Fruit fly (Drosophila melanogaster) whole organism, pupa: ENCODE results near the gene witty.

Experiments
- CG10348 ChIP-seq: fragments of 200-800 bp; sonication (Bioruptor generic); IDR thresholded peaks from 2 replicates; pipeline ENCODE4 v1.3.6; 2022; ENCODE audit warnings: missing biosample characterization, missing genetic modification characterization
- CG12605 ChIP-seq: fragments of 200-800 bp; sonication (Bioruptor generic); IDR thresholded peaks from 2 replicates; pipeline ENCODE4 v1.3.6; 2022; ENCODE audit warnings: missing biosample characterization, missing genetic modification characterization
- CG13204 ChIP-seq: fragments of 200-800 bp; sonication (Bioruptor generic); optimal IDR thresholded peaks from 2 replicates; lab custom pipeline; 2018; ENCODE audit warnings: missing biosample characterization, mild to moderate bottlenecking, missing genetic modification characterization, moderate library complexity
- CG14655 ChIP-seq: fragments of 200-800 bp; sonication (Bioruptor generic); optimal IDR thresholded peaks from 3 replicates; lab custom pipeline; 2017; ENCODE audit warnings: mild to moderate bottlenecking, missing biosample characterization, missing genetic modification reagents, missing genetic modification characterization
- CG15710 ChIP-seq: fragments of 200-800 bp; sonication (Bioruptor generic); optimal IDR thresholded peaks from 2 replicates; lab custom pipeline; 2018; ENCODE audit warnings: missing biosample characterization, mild to moderate bottlenecking, missing genetic modification characterization, moderate library complexity
- CG17806 ChIP-seq: fragments of 200-800 bp; sonication (Bioruptor generic); optimal IDR thresholded peaks from 2 replicates; lab custom pipeline; 2018; ENCODE audit warnings: missing biosample characterization, mild to moderate bottlenecking, missing genetic modification characterization, moderate library complexity
- CG32121 ChIP-seq: fragments of 200-800 bp; sonication (Bioruptor generic); IDR thresholded peaks from 2 replicates; pipeline ENCODE4 v1.3.6; 2022; ENCODE audit warnings: missing biosample characterization, missing genetic modification characterization
- CG34367 ChIP-seq: fragments of 200-800 bp; sonication (Bioruptor generic); optimal IDR thresholded peaks from 2 replicates; lab custom pipeline; 2018; ENCODE audit warnings: missing biosample characterization, mild to moderate bottlenecking, missing genetic modification characterization
- CG4496 ChIP-seq: fragments of 200-800 bp; sonication (Bioruptor generic); IDR thresholded peaks from 3 replicates; pipeline ENCODE4 v1.3.6; 2022; ENCODE audit warnings: missing biosample characterization, missing genetic modification characterization
- CG8159 ChIP-seq: fragments of 200-800 bp; sonication (Bioruptor generic); optimal IDR thresholded peaks from 3 replicates; lab custom pipeline; 2018; ENCODE audit warnings: missing biosample characterization, mild to moderate bottlenecking, missing genetic modification characterization, moderate library complexity
- CG8301 ChIP-seq: fragments of 200-800 bp; sonication (Bioruptor generic); optimal IDR thresholded peaks from 2 replicates; lab custom pipeline; 2018; ENCODE audit warnings: missing biosample characterization, mild to moderate bottlenecking, missing genetic modification characterization
- CG9948 ChIP-seq: fragments of 200-800 bp; sonication (Bioruptor generic); optimal IDR thresholded peaks from 2 replicates; lab custom pipeline; 2018; ENCODE audit warnings: missing biosample characterization, mild to moderate bottlenecking, missing genetic modification characterization, moderate library complexity
- D1 ChIP-seq: fragments of 200-800 bp; sonication (Bioruptor generic); optimal IDR thresholded peaks from 2 replicates; lab custom pipeline; 2018; ENCODE audit warnings: missing biosample characterization, mild to moderate bottlenecking, missing genetic modification characterization, moderate library complexity
- EcR ChIP-seq: fragments of 200-800 bp; sonication (Bioruptor generic); optimal IDR thresholded peaks from 3 replicates; lab custom pipeline; 2019; ENCODE audit warnings: missing biosample characterization, missing genetic modification characterization, mild to moderate bottlenecking, moderate library complexity, missing genetic modification reagents
- Ets98B ChIP-seq: fragments of 200-800 bp; sonication (Bioruptor generic); IDR thresholded peaks from 2 replicates; pipeline ENCODE4 v1.3.6; 2022; ENCODE audit warnings: missing biosample characterization, missing genetic modification characterization
- Pif1A ChIP-seq: fragments of 200-800 bp; sonication (Bioruptor generic); optimal IDR thresholded peaks from 3 replicates; lab custom pipeline; 2016; ENCODE audit warnings: missing biosample characterization, missing genetic modification characterization
- Pif1B ChIP-seq: fragments of 200-800 bp; sonication (Bioruptor generic); optimal IDR thresholded peaks from 3 replicates; lab custom pipeline; 2016; ENCODE audit warnings: missing biosample characterization, missing genetic modification characterization
- Snoo ChIP-seq: fragments of 200-800 bp; sonication (Bioruptor generic); optimal IDR thresholded peaks from 3 replicates; lab custom pipeline; 2017; ENCODE audit warnings: missing biosample characterization, mild to moderate bottlenecking, missing genetic modification characterization, inconsistent platforms
- fd96Ca ChIP-seq: fragments of 200-800 bp; sonication (Bioruptor generic); IDR thresholded peaks from 3 replicates; pipeline ENCODE4 v1.3.6; 2022; ENCODE audit warnings: missing biosample characterization, missing genetic modification characterization
- gl ChIP-seq: fragments of 200-800 bp; sonication (Bioruptor generic); optimal IDR thresholded peaks from 2 replicates; lab custom pipeline; 2018; ENCODE audit warnings: missing biosample characterization, mild to moderate bottlenecking, missing genetic modification characterization
- rn ChIP-seq: fragments of 200-800 bp; sonication (Bioruptor generic); IDR thresholded peaks from 2 replicates; pipeline ENCODE4 v1.3.6; 2022; ENCODE audit warnings: missing biosample characterization, missing genetic modification characterization

The witty gene

dm6 chr2L:8355419-8355818 is 17.3 kb downstream of the witty start:
- TF ChIP-seq fd96Ca (GFP tag; lab: Robert Waterston, UW) (no peak), rn (GFP tag; lab: Robert Waterston, UW) (no peak), CG8159 (tag; lab: Kevin White, UChicago) (no peak), CG15710 (tag; lab: Kevin White, UChicago) (no peak), CG10348 (GFP tag; lab: Robert Waterston, UW) (no peak), CG17806 (tag; lab: Kevin White, UChicago) (no peak), CG14655 (no peak), gl (tag; lab: Kevin White, UChicago) (no peak), CG9948 (tag; lab: Kevin White, UChicago) (no peak), CG4496 (GFP tag; lab: Robert Waterston, UW) (no peak), EcR (no peak), Snoo (no peak), CG13204 (GFP tag; lab: Kevin White, UChicago) (no peak), D1 (tag; lab: Kevin White, UChicago) (no peak), Ets98B (GFP tag; lab: Robert Waterston, UW) (no peak), CG8301 (tag; lab: Kevin White, UChicago) (no peak), Pif1B (GFP tag; lab: Kevin White, UChicago) (no peak), CG34367 (tag; lab: Kevin White, UChicago) (no peak), CG12605 (GFP tag; lab: Robert Waterston, UW) (no peak), CG32121 (GFP tag; lab: Robert Waterston, UW) (no peak)
- TF ChIP-seq, all 21 proteins: peak for 0

dm6 chr2L:8361204-8361952 is 23.3 kb downstream of the witty start:
- peak; percentile 38 for TF ChIP-seq CG17806 (tag; lab: Kevin White, UChicago)
- TF ChIP-seq EcR = no peak
- TF ChIP-seq Snoo = peak; percentile 30
- TF ChIP-seq CG8159 (tag; lab: Kevin White, UChicago) = peak; percentile 56
- no peak for TF ChIP-seq Ets98B (GFP tag; lab: Robert Waterston, UW)
- peak; percentile 57 for TF ChIP-seq CG9948 (tag; lab: Kevin White, UChicago)
- no peak for TF ChIP-seq CG32121 (GFP tag; lab: Robert Waterston, UW)
- peak; percentile 46 for TF ChIP-seq Pif1A (GFP tag; lab: Kevin White, UChicago)
- peak; percentile 40; the same call in 1 of the 3 replicates for TF ChIP-seq CG4496 (GFP tag; lab: Robert Waterston, UW)
- peak; percentile 67 for TF ChIP-seq CG14655
- no peak for TF ChIP-seq gl (tag; lab: Kevin White, UChicago)
- TF ChIP-seq CG10348 (GFP tag; lab: Robert Waterston, UW) = no peak
- TF ChIP-seq fd96Ca (GFP tag; lab: Robert Waterston, UW) = no peak
- peak; percentile 64 for TF ChIP-seq CG15710 (tag; lab: Kevin White, UChicago)
- TF ChIP-seq D1 (tag; lab: Kevin White, UChicago) = peak; percentile 7
- TF ChIP-seq CG8301 (tag; lab: Kevin White, UChicago) = peak; percentile 59
- peak; percentile 37 for TF ChIP-seq CG34367 (tag; lab: Kevin White, UChicago)

dm6 chr2L:8362273-8362954 is 24.3 kb downstream of the witty start, which contains the start of gene CG7627:
Gene CG7627, minus strand, starts transcription at chr2L:8362469.
- peak; percentile 13 for TF ChIP-seq Pif1B (GFP tag; lab: Kevin White, UChicago)
- TF ChIP-seq Pif1A (GFP tag; lab: Kevin White, UChicago) = peak; percentile 43
- TF ChIP-seq CG13204 (GFP tag; lab: Kevin White, UChicago) = no peak
- no peak for TF ChIP-seq D1 (tag; lab: Kevin White, UChicago)
- peak; percentile 80 for TF ChIP-seq CG4496 (GFP tag; lab: Robert Waterston, UW)
- peak; percentile 49 for TF ChIP-seq Snoo
- TF ChIP-seq EcR = no peak
- TF ChIP-seq gl (tag; lab: Kevin White, UChicago) = peak; percentile 7
- TF ChIP-seq CG9948 (tag; lab: Kevin White, UChicago) = peak; percentile 51
- TF ChIP-seq CG8301 (tag; lab: Kevin White, UChicago) = peak; percentile 58
- peak; percentile 59 for TF ChIP-seq CG12605 (GFP tag; lab: Robert Waterston, UW)
- TF ChIP-seq rn (GFP tag; lab: Robert Waterston, UW) = peak; percentile 45
- TF ChIP-seq CG15710 (tag; lab: Kevin White, UChicago) = peak; percentile 40
- TF ChIP-seq CG10348 (GFP tag; lab: Robert Waterston, UW) = peak; percentile 35; the same call in 1 of the 2 replicates
- TF ChIP-seq CG8159 (tag; lab: Kevin White, UChicago) = peak; percentile 63
- TF ChIP-seq CG32121 (GFP tag; lab: Robert Waterston, UW) = peak; percentile 54
- peak; percentile 26 for TF ChIP-seq CG34367 (tag; lab: Kevin White, UChicago)
- peak; percentile 68 for TF ChIP-seq CG14655
- peak; percentile 78; the same call in 2 of the 3 replicates for TF ChIP-seq fd96Ca (GFP tag; lab: Robert Waterston, UW)
- peak; percentile 66 for TF ChIP-seq Ets98B (GFP tag; lab: Robert Waterston, UW)
- TF ChIP-seq CG17806 (tag; lab: Kevin White, UChicago) = peak; percentile 46

- peak; percentile 6; the same call in 1 of the 3 replicates for TF ChIP-seq CG4496 (GFP tag; lab: Robert Waterston, UW)
- no peak for TF ChIP-seq CG12605 (GFP tag; lab: Robert Waterston, UW)
- no peak for TF ChIP-seq CG17806 (tag; lab: Kevin White, UChicago)
- no peak for TF ChIP-seq CG8159 (tag; lab: Kevin White, UChicago)
Observed at dm6 chr2L:8362955-8363285, 24.8 kb downstream of the witty start.
